Worm (Caenorhabditis elegans) whole organism, L1 larva: ENCODE measurements around the gene arrd-22.

Experiments
- C16A3.4 ChIP-seq: fragments of 150-350 bp; optimal IDR thresholded peaks from 2 replicates; lab custom pipeline; 2014; ENCODE audit warnings: missing biosample characterization, missing genetic modification characterization
- Y116A8C.19 ChIP-seq: sonication (generic microtip); optimal IDR thresholded peaks from 2 replicates; lab custom pipeline; 2016; ENCODE audit warnings: missing compliant biosample characterization, missing genetic modification characterization, borderline replicate concordance
- aly-2 ChIP-seq: fragments of 150-350 bp; optimal IDR thresholded peaks from 2 replicates; lab custom pipeline; 2014; ENCODE audit warnings: missing biosample characterization, missing genetic modification characterization
- blmp-1 ChIP-seq: fragments of 150-350 bp; optimal IDR thresholded peaks from 2 replicates; lab custom pipeline; 2014; ENCODE audit warnings: missing biosample characterization, missing genetic modification characterization
- ceh-63 ChIP-seq: fragments of 200-800 bp; sonication (Bioruptor generic); optimal IDR thresholded peaks from 2 replicates; lab custom pipeline; 2018; ENCODE audit warnings: mild to moderate bottlenecking, missing genetic modification characterization, missing compliant biosample characterization
- ceh-88 ChIP-seq: fragments of 200-800 bp; sonication (Bioruptor generic); IDR thresholded peaks from 2 replicates; pipeline ENCODE4 v1.3.6; 2022; ENCODE audit warnings: missing genetic modification characterization, missing compliant biosample characterization
- ceh-90 ChIP-seq: sonication (generic microtip); optimal IDR thresholded peaks from 2 replicates; lab custom pipeline; 2016; ENCODE audit warnings: missing genetic modification characterization, missing compliant biosample characterization
- ces-1 ChIP-seq: fragments of 150-350 bp; optimal IDR thresholded peaks from 2 replicates; lab custom pipeline; 2014; ENCODE audit warnings: missing biosample characterization, missing genetic modification reagents, missing genetic modification characterization
- dsc-1 ChIP-seq: sonication (generic microtip); optimal IDR thresholded peaks from 2 replicates; lab custom pipeline; 2016; ENCODE audit warnings: mild to moderate bottlenecking, missing genetic modification characterization, missing compliant biosample characterization
- efl-1 ChIP-seq, 4 experiments: fragments of 150-350 bp; optimal IDR thresholded peaks in 3 of 4; peaks in 1 of 4; 1 replicate in 1 of 4; 2 replicates in 3 of 4; lab custom pipeline; 2014; ENCODE audit warnings: missing biosample characterization in 2 of 4, missing genetic modification characterization in 2 of 4, missing genetic modification reagents in 2 of 4
- efl-3 ChIP-seq: fragments of 200-800 bp; sonication (Bioruptor generic); optimal IDR thresholded peaks from 2 replicates; lab custom pipeline; 2018; ENCODE audit warnings: mild to moderate bottlenecking, missing genetic modification characterization, missing compliant biosample characterization
- egl-13 ChIP-seq: sonication (generic microtip); optimal IDR thresholded peaks from 2 replicates; lab custom pipeline; 2016; ENCODE audit warnings: missing genotype, missing genetic modification reagents, missing genetic modification characterization, missing compliant biosample characterization
- egl-27 ChIP-seq, 2 experiments: fragments of 150-350 bp in 1 of 2; sonication (generic microtip); optimal IDR thresholded peaks; 3 replicates each; lab custom pipeline; 2017 to 2018; ENCODE audit warnings: missing biosample characterization in 2 of 2, missing genetic modification characterization in 2 of 2, missing genetic modification reagents in 2 of 2
- elt-2 ChIP-seq: sonication (generic microtip); optimal IDR thresholded peaks from 2 replicates; lab custom pipeline; 2016; ENCODE audit warnings: missing genetic modification characterization, mild to moderate bottlenecking, inconsistent platforms, missing compliant biosample characterization, missing genetic modification reagents
- ets-5 ChIP-seq: fragments of 200-800 bp; sonication (Bioruptor generic); IDR thresholded peaks from 2 replicates; pipeline ENCODE4 v1.3.6; 2022; ENCODE audit warnings: missing genetic modification characterization, missing compliant biosample characterization
- fkh-8 ChIP-seq: sonication (generic microtip); optimal IDR thresholded peaks from 2 replicates; lab custom pipeline; 2016; ENCODE audit warnings: mild to moderate bottlenecking, missing genetic modification characterization, missing compliant biosample characterization
- hlh-17 ChIP-seq: fragments of 200-800 bp; sonication (Bioruptor generic); optimal IDR thresholded peaks from 2 replicates; lab custom pipeline; 2018; ENCODE audit warnings: missing genetic modification characterization, mild to moderate bottlenecking, missing compliant biosample characterization, moderate library complexity, borderline replicate concordance
- lin-13 ChIP-seq: fragments of 150-350 bp; optimal IDR thresholded peaks from 2 replicates; lab custom pipeline; 2014; ENCODE audit warnings: missing biosample characterization, missing genetic modification reagents, missing genetic modification characterization
- lin-14 ChIP-seq: fragments of 200-800 bp; sonication (Bioruptor generic); optimal IDR thresholded peaks from 2 replicates; lab custom pipeline; 2018; ENCODE audit warnings: mild to moderate bottlenecking, missing genetic modification characterization, moderate library complexity, missing compliant biosample characterization
- nhr-19 ChIP-seq: fragments of 200-800 bp; sonication (Bioruptor generic); conservative IDR thresholded peaks from 2 replicates; pipeline ENCODE4 v1.3.6; 2022; ENCODE audit warnings: missing genetic modification characterization, missing compliant biosample characterization
- nhr-237 ChIP-seq: fragments of 150-350 bp; optimal IDR thresholded peaks from 2 replicates; lab custom pipeline; 2014; ENCODE audit warnings: missing biosample characterization, missing genetic modification characterization
- nhr-77 ChIP-seq: fragments of 150-350 bp; optimal IDR thresholded peaks from 2 replicates; lab custom pipeline; 2014; ENCODE audit warnings: missing biosample characterization, missing genetic modification characterization
- nhr-84 ChIP-seq: sonication (generic microtip); optimal IDR thresholded peaks from 2 replicates; lab custom pipeline; 2017; ENCODE audit warnings: missing biosample characterization, missing genetic modification characterization
- nhr-85 ChIP-seq: sonication (generic microtip); peaks from one replicate; lab custom pipeline; 2016; ENCODE audit warnings: missing genetic modification characterization, inconsistent platforms, missing compliant biosample characterization
- rnt-1 ChIP-seq: sonication (generic microtip); optimal IDR thresholded peaks from 2 replicates; lab custom pipeline; 2016; ENCODE audit warnings: mild to moderate bottlenecking, missing genetic modification characterization, moderate library complexity, missing compliant biosample characterization
- skn-1 ChIP-seq: fragments of 150-350 bp; optimal IDR thresholded peaks from 2 replicates; lab custom pipeline; 2014; ENCODE audit warnings: missing biosample characterization, missing genetic modification characterization
- sox-4 ChIP-seq: sonication (generic microtip); optimal IDR thresholded peaks from 2 replicates; lab custom pipeline; 2016; ENCODE audit warnings: missing genetic modification characterization, missing compliant biosample characterization
- sptf-1 ChIP-seq: fragments of 150-350 bp; optimal IDR thresholded peaks from 2 replicates; lab custom pipeline; 2014; ENCODE audit warnings: missing biosample characterization, missing genetic modification characterization
- tbx-2 ChIP-seq: sonication (generic microtip); optimal IDR thresholded peaks from 2 replicates; lab custom pipeline; 2016; ENCODE audit warnings: missing genetic modification characterization, missing compliant biosample characterization
- tlp-1 ChIP-seq: fragments of 150-350 bp; optimal IDR thresholded peaks from 2 replicates; lab custom pipeline; 2014; ENCODE audit warnings: missing biosample characterization, missing genetic modification characterization
- unc-30 ChIP-seq: sonication (generic microtip); optimal IDR thresholded peaks from 2 replicates; lab custom pipeline; 2017; ENCODE audit warnings: missing biosample characterization, missing genetic modification characterization
- unc-62 ChIP-seq: fragments of 150-350 bp; optimal IDR thresholded peaks from 2 replicates; lab custom pipeline; 2014; ENCODE audit warnings: missing biosample characterization, missing genetic modification reagents, missing genetic modification characterization
- unc-98 ChIP-seq: fragments of 200-800 bp; sonication (Bioruptor generic); IDR thresholded peaks from 2 replicates; pipeline ENCODE4 v1.3.6; 2022; ENCODE audit warnings: missing genetic modification characterization, missing compliant biosample characterization
- vab-15 ChIP-seq: sonication (generic microtip); optimal IDR thresholded peaks from 2 replicates; lab custom pipeline; 2017; ENCODE audit warnings: missing genotype, mild to moderate bottlenecking, missing genetic modification characterization, missing compliant biosample characterization
- zag-1 ChIP-seq: fragments of 150-350 bp; optimal IDR thresholded peaks from 2 replicates; lab custom pipeline; 2014; ENCODE audit warnings: missing biosample characterization, missing genetic modification characterization
- ztf-11 ChIP-seq, 2 experiments: sonication (generic microtip); optimal IDR thresholded peaks; 2 replicates each; lab custom pipeline; 2016 to 2017; ENCODE audit warnings: missing genetic modification characterization in 2 of 2, missing biosample characterization in 1 of 2, missing compliant biosample characterization in 1 of 2

The arrd-22 gene

DNA sequence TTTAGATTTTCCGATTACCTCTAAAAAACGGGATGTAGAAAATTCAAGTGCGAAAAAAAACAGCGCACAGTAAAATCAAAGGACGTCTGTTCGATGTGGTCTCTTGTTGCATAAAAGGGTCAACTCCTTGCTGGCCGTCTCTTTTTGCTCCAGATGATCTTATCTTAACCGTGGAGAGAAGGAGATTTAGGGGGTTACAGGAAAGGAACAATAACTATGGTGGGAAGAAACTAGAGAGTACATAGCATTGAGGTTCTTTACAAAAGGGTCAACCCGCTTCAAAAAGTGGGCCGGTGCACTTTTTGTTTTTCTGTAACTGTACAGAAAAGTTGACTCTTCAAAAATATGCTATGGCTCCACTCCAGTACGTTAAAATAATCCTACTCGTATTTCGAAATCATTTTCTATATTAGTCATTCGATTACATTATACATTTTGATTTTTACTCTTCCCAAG is 21.2 kb downstream of the arrd-22 start, which contains the start of the genes T20D4.19 and srj-9:
TSS of gene T20D4.19 (minus strand) at position 101 of the 456 bp plus-strand sequence.
TSS of gene srj-9 (plus strand) at position 406 of the 456 bp plus-strand sequence.
- TF ChIP-seq unc-30 (tag; lab: Kevin White, UChicago) (no peak), egl-27 (tag; optimal IDR thresholded peaks at IDR 0.05; lab: Kevin White, UChicago) (no peak), egl-13 (no peak), sox-4 (no peak), ceh-63 (GFP tag; lab: Kevin White, UChicago) (no peak), ets-5 (GFP tag; lab: Robert Waterston, UW) (no peak), Y116A8C.19 (tag; lab: Kevin White, UChicago) (no peak), elt-2 (no peak)

DNA sequence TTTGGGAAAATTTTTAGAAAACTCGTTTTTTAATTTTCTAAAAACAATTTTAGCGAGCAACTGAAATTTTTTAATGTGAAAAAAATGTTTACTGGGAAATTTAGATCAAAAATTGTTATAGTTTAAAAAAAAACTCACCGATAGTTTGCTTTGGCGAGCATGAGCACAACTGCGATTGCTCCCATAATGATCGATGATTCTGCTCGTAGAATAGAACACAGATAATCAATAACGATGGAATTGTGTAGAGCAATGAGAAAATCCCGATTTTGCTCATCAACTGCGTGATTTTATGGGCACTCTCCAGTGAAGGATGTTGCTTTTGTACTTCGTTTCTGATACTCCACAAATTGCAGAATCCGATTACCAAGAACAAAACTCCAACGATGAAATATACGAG is 32.3 kb downstream of the arrd-22 start:
- TF ChIP-seq ceh-90 (tag; lab: Kevin White, UChicago), result no peak
- TF ChIP-seq efl-1 (optimal IDR thresholded peaks at IDR 0.05; lab: Kevin White, UChicago), result no peak
- TF ChIP-seq efl-1 (GFP tag; optimal IDR thresholded peaks at IDR 0.05 in 1 of 2; lab: Kevin White, UChicago), result peak in 1 of 2 experiments; percentile 71
- TF ChIP-seq, all 84 proteins: peak for 1

DNA sequence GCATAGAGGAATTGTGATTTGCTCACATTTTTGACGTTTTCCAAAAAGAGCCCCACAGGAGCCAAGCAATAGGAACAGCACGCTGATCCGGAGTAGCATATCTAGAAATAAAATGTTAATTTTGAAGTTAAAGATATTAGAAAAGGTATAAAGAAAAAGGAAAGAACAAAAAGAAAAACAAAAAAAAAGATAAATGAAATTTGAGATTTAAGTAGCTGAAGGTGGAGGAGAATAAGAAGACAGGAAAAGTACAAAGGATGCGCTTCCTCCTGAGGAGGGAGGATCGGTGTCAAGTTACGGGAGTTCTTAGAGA is 34.4 kb downstream of the arrd-22 start, which contains the start of gene cfz-2:
TSS of gene cfz-2 (minus strand) at position 101 of the 313 bp plus-strand sequence.
- TF ChIP-seq lin-14 (GFP tag; lab: Kevin White, UChicago) (no peak), nhr-85 (tag; lab: Kevin White, UChicago) (no peak), nhr-237 (no peak), hlh-17 (no peak), C16A3.4 (tag; lab: Kevin White, UChicago) (no peak), dsc-1 (tag; lab: Kevin White, UChicago) (no peak), aly-2 (tag; lab: Kevin White, UChicago) (no peak), fkh-8 (tag; lab: Kevin White, UChicago) (no peak)

DNA sequence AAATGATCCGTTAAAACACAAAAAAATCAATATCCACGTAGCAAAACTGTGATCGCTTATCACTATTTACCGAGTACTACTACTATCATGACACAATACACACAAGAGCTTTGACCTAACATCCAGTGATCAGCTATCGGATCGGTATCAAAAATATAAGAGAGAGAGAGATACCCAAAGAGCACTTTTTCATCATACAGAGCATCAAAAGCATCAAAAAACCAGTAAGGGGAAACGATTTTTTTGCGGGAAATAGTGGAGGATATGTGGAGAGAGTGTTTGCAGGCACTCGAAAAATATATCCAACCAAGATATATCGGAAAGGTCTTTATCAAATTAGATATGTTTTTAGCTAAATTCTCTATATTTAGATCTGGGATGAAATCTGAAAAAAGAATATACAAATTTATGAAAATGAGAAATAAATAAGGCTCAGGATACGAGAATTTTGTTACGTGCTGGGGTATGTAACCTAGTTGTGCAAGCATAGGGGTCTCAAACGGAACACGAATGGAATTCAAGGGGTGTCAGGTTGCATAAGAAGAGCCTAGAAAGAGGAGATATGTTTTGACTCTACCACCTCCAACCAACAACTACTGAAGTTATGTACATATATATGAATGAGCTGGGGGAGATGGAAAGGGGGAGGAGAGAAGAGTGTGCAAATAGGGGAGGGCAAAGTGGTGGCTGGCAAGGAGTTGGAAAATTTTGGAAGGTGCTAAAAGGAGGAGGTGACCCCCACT is 34.9 kb downstream of the arrd-22 start:
- no peak for TF ChIP-seq ets-5 (GFP tag; lab: Robert Waterston, UW)
- TF ChIP-seq efl-1 (optimal IDR thresholded peaks at IDR 0.05; lab: Kevin White, UChicago), result no peak
- TF ChIP-seq efl-1 (GFP tag; optimal IDR thresholded peaks at IDR 0.05 in 1 of 2; lab: Kevin White, UChicago), result peak in 1 of 2 experiments; percentile 83
- TF ChIP-seq, all 84 proteins: peak for 1

DNA sequence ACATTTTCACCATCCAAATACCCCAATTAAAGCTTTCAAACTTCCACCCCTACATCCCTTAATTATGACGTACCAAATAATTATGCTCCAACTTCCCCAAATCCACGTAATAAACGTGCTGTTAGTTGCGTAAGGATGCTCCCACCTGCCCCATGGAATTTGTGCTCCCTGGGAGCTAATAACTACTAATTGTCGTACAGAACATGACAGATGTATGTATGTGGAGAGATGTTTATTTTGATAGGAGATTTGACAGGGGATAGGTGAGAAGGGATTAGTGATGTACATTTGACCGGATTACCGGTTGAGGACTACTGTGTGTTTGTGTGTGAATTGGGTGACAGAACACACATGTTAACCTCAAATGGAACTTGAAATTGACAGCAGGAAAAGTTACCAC is 39.5 kb downstream of the arrd-22 start:
- TF ChIP-seq rnt-1 (tag; lab: Kevin White, UChicago) (no peak), egl-27 (tag; optimal IDR thresholded peaks at IDR 0.05; lab: Kevin White, UChicago) (no peak), efl-3 (GFP tag; lab: Kevin White, UChicago) (no peak), egl-13 (no peak), ceh-90 (tag; lab: Kevin White, UChicago) (no peak), fkh-8 (tag; lab: Kevin White, UChicago) (no peak), tlp-1 (tag; lab: Kevin White, UChicago) (no peak), ztf-11 (tag; optimal IDR thresholded peaks at IDR 0.05; lab: Kevin White, UChicago) (no peak), zag-1 (tag; lab: Kevin White, UChicago) (no peak), aly-2 (tag; lab: Kevin White, UChicago) (no peak), tbx-2 (tag; lab: Kevin White, UChicago) (no peak), unc-62 (GFP tag; lab: Kevin White, UChicago) (no peak), ceh-63 (GFP tag; lab: Kevin White, UChicago) (no peak), ceh-88 (GFP tag; lab: Robert Waterston, UW) (no peak), ces-1 (no peak), unc-98 (no peak), lin-13 (no peak)

DNA sequence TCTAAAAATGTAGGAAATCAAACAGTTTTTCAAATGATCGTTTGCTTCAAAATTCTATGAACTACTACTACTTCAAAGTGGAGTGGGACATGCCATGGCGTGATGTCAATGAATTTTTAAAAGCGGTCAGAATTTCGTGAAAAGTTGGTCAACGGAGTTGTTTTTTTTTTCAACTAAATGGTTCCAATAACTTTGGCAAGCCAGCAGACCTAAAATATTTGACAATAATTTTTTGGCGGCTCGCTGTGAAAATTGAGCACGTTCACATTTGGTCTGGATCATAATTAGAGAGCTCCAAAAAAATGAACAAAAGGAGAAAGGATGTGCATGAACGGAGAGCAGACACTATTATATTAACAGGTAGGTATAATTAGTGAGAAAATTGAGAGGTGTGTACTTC is 40.0 kb downstream of the arrd-22 start:
- TF ChIP-seq rnt-1 (tag; lab: Kevin White, UChicago) (no peak), nhr-19 (GFP tag; lab: Robert Waterston, UW) (no peak), lin-14 (GFP tag; lab: Kevin White, UChicago) (no peak), elt-2 (no peak), ztf-11 (tag; optimal IDR thresholded peaks at IDR 0.05; lab: Kevin White, UChicago) (no peak), skn-1 (no peak), nhr-77 (no peak), ceh-90 (tag; lab: Kevin White, UChicago) (no peak), nhr-84 (tag; lab: Kevin White, UChicago) (no peak), sptf-1 (tag; lab: Kevin White, UChicago) (no peak), vab-15 (tag; lab: Kevin White, UChicago) (no peak), blmp-1 (tag; lab: Kevin White, UChicago) (no peak)
